Fruit fly (Drosophila melanogaster) whole organism, adult: ENCODE results near the gene Tis11.

Source experiments
- CG1620 ChIP-seq: fragments of 200-800 bp; sonication (Bioruptor generic); optimal IDR thresholded peaks from 2 replicates; lab custom pipeline; 2016; ENCODE audit warnings: missing biosample characterization, missing genetic modification characterization
- CG5204 ChIP-seq: fragments of 200-800 bp; sonication (Bioruptor generic); optimal IDR thresholded peaks from 2 replicates; lab custom pipeline; 2016; ENCODE audit warnings: missing biosample characterization, missing genetic modification characterization
- CG7101 ChIP-seq: fragments of 200-800 bp; sonication (Bioruptor generic); optimal IDR thresholded peaks from 2 replicates; lab custom pipeline; 2018; ENCODE audit warnings: missing biosample characterization, mild to moderate bottlenecking, missing genetic modification characterization, moderate library complexity
- Clk ChIP-seq: fragments of 200-800 bp; sonication (Bioruptor generic); optimal IDR thresholded peaks from 2 replicates; lab custom pipeline; 2017; ENCODE audit warnings: missing biosample characterization, missing genetic modification characterization
- Hr96 ChIP-seq: fragments of 200-800 bp; sonication (Bioruptor generic); optimal IDR thresholded peaks from 2 replicates; lab custom pipeline; 2016; ENCODE audit warnings: missing biosample characterization, missing genetic modification characterization

- TF ChIP-seq CG5204 (GFP tag; lab: Kevin White, UChicago): no peak
- no peak for TF ChIP-seq CG1620
- no peak for TF ChIP-seq Hr96 (GFP tag; lab: Kevin White, UChicago)
- TF ChIP-seq CG7101 (tag; lab: Kevin White, UChicago): no peak
- TF ChIP-seq Clk (GFP tag; lab: Kevin White, UChicago): no peak
Observed at dm6 chrX:12645361-12645760, 13.9 kb upstream of the Tis11 start.
